Fruit fly (Drosophila melanogaster): ENCODE data around the gene mRRF1.

- no peak for TF ChIP-seq usp (GFP tag; optimal IDR thresholded peaks at IDR 0.05)
- no peak for TF ChIP-seq sage (GFP tag; optimal IDR thresholded peaks at IDR 0.05)
- TF ChIP-seq h (GFP tag; optimal IDR thresholded peaks at IDR 0.05): peak; percentile 33
- no peak for TF ChIP-seq Dfd (GFP tag; optimal IDR thresholded peaks at IDR 0.05)
- TF ChIP-seq CrebA (GFP tag; optimal IDR thresholded peaks at IDR 0.05; ENCODE audit: borderline replicate concordance): no peak
- no peak for TF ChIP-seq dsf (GFP tag; optimal IDR thresholded peaks at IDR 0.05; ENCODE audit: borderline replicate concordance)
- TF ChIP-seq OdsH (GFP tag; optimal IDR thresholded peaks at IDR 0.05): peak; percentile 11
- no peak for TF ChIP-seq Hnf4 (GFP tag; optimal IDR thresholded peaks at IDR 0.05)
- TF ChIP-seq lola (GFP tag; optimal IDR thresholded peaks at IDR 0.05): no peak
- no peak for TF ChIP-seq sv (GFP tag; optimal IDR thresholded peaks at IDR 0.05)
These were observed 28.4 kb upstream of the mRRF1 start for dm6 chr3L:9335711-9336110.

Measured in whole organism, wandering third instar larva.